Worm (Caenorhabditis elegans): Measurements from ENCODE around the gene dgn-2.

dgn-2 gene

DNA sequence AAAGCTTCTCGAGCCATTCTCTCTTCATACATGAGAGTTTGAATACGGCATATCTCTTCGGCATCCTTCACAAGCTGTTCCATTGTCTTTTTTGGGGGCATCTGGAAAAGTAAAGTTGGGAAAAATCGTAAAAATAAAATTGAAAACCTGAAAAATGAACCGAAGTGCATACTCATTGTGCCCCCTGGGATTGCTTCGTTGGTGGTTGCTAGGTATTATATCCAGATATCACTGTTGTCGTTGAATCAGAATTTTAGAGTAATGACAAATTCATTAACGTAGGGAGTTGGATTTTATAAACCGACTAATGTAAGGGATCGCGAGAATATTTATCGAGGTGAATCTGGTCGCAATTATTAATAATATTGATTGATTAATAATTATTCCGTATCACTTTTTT is 14.2 kb upstream of the dgn-2 start, which contains the start of gene F56C3.10:
Gene F56C3.10 (minus strand): TSS at position 101 of the 400 bp plus-strand sequence.
- no peak for TF ChIP-seq mab-5 (tag; optimal IDR thresholded peaks at IDR 0.05)
- TF ChIP-seq ceh-82 (tag; optimal IDR thresholded peaks at IDR 0.05) = no peak
- no peak for TF ChIP-seq aly-2 (tag; optimal IDR thresholded peaks at IDR 0.05)
- no peak for TF ChIP-seq crh-2 (tag; optimal IDR thresholded peaks at IDR 0.05)
- no peak for TF ChIP-seq skn-1 (tag; optimal IDR thresholded peaks at IDR 0.05)
- TF ChIP-seq ceh-16 (tag; optimal IDR thresholded peaks at IDR 0.05) = no peak
- TF ChIP-seq nhr-23 (tag; optimal IDR thresholded peaks at IDR 0.05) = no peak
- no peak for TF ChIP-seq ztf-4 (tag; optimal IDR thresholded peaks at IDR 0.05)
- no peak for TF ChIP-seq nhr-25 (tag; optimal IDR thresholded peaks at IDR 0.05)
- TF ChIP-seq unc-39 (tag; optimal IDR thresholded peaks at IDR 0.05) = no peak
- no peak for TF ChIP-seq R02D3.7 (tag; optimal IDR thresholded peaks at IDR 0.05)
- TF ChIP-seq lsy-2 (tag; optimal IDR thresholded peaks at IDR 0.05) = no peak
- TF ChIP-seq mbf-1 (tag; optimal IDR thresholded peaks at IDR 0.05) = no peak
- no peak for TF ChIP-seq lin-39 (tag; optimal IDR thresholded peaks at IDR 0.05)
- TF ChIP-seq nhr-129 (tag; optimal IDR thresholded peaks at IDR 0.05) = no peak
- no peak for TF ChIP-seq Y55F3AM.14 (GFP tag; optimal IDR thresholded peaks at IDR 0.05)
- no peak for TF ChIP-seq sem-4 (tag; optimal IDR thresholded peaks at IDR 0.05)
- TF ChIP-seq nhr-77 (tag; optimal IDR thresholded peaks at IDR 0.05) = no peak

DNA sequence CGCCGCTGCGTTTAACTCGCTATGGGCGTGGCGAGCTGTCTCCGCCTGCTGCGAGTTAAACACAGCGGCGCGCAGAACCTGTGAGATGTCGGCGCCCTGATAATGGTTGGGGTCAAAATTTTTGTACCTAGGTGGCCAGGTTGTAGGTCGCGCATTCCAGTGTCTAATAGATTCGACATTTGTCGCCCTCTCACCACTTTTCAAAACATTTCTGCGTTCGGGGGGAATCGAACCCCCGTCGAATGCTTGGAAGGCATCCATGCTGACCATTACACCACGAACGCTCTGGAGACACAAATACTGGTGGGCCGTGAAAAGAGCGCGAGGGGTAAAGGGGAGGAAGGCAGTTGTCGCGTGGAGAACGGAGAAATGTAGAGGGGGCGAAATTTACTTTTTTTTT is 12.1 kb upstream of the dgn-2 start:
- peak; percentile 69 for TF ChIP-seq nhr-129 (tag; optimal IDR thresholded peaks at IDR 0.05)
- peak in 1 of 2 experiments; percentile 33 for TF ChIP-seq mdl-1 (tag; optimal IDR thresholded peaks at IDR 0.05)
- peak; percentile 45 for TF ChIP-seq Y55F3AM.14 (GFP tag; optimal IDR thresholded peaks at IDR 0.05)
- peak; percentile 67 for TF ChIP-seq nhr-21 (tag; optimal IDR thresholded peaks at IDR 0.05)
- TF ChIP-seq dmd-4 (tag; optimal IDR thresholded peaks at IDR 0.05) = no peak
- no peak for TF ChIP-seq blmp-1 (tag; optimal IDR thresholded peaks at IDR 0.05; ENCODE audit: insufficient read depth)
- no peak for TF ChIP-seq C34F6.9 (tag; optimal IDR thresholded peaks at IDR 0.05)
- no peak for TF ChIP-seq skn-1 (tag; optimal IDR thresholded peaks at IDR 0.05)
- no peak for TF ChIP-seq nhr-23 (tag; optimal IDR thresholded peaks at IDR 0.05)
- TF ChIP-seq fos-1 (tag; optimal IDR thresholded peaks at IDR 0.05) = peak; percentile 53
- TF ChIP-seq snpc-4 (tag; optimal IDR thresholded peaks at IDR 0.05) = peak; percentile 43
- TF ChIP-seq egl-27 (tag; optimal IDR thresholded peaks at IDR 0.05) = no peak
- peak; percentile 36 to 44 for TF ChIP-seq lsy-2 (tag; optimal IDR thresholded peaks at IDR 0.05)
- TF ChIP-seq gmeb-1 (tag; optimal IDR thresholded peaks at IDR 0.05) = peak; percentile 24
- TF ChIP-seq unc-55 (GFP tag; optimal IDR thresholded peaks at IDR 0.05) = peak; percentile 32
- no peak for TF ChIP-seq ceh-82 (tag; optimal IDR thresholded peaks at IDR 0.05)
- TF ChIP-seq nhr-77 (tag; optimal IDR thresholded peaks at IDR 0.05) = peak; percentile 1
- peak; percentile 70 for TF ChIP-seq lin-13 (GFP tag; optimal IDR thresholded peaks at IDR 0.05)
- peak; percentile 21 for TF ChIP-seq zag-1 (tag; optimal IDR thresholded peaks at IDR 0.05)
- no peak for TF ChIP-seq nhr-10 (tag; optimal IDR thresholded peaks at IDR 0.05)
- no peak for TF ChIP-seq nhr-237 (tag; optimal IDR thresholded peaks at IDR 0.05)
- TF ChIP-seq sma-9 (GFP tag; optimal IDR thresholded peaks at IDR 0.05) = peak; percentile 56
- no peak for TF ChIP-seq sma-9 (tag; optimal IDR thresholded peaks at IDR 0.05)
- peak; percentile 10 for TF ChIP-seq sem-4 (tag; optimal IDR thresholded peaks at IDR 0.05)
- TF ChIP-seq mab-5 (tag; optimal IDR thresholded peaks at IDR 0.05) = no peak
- peak; percentile 61 for TF ChIP-seq crh-2 (tag; optimal IDR thresholded peaks at IDR 0.05)
- TF ChIP-seq lin-11 (tag; optimal IDR thresholded peaks at IDR 0.05) = peak; percentile 65
- TF ChIP-seq sma-3 (GFP tag; optimal IDR thresholded peaks at IDR 0.05) = peak; percentile 46
- no peak for TF ChIP-seq ceh-16 (tag; optimal IDR thresholded peaks at IDR 0.05)
- TF ChIP-seq F13H6.1 (tag; optimal IDR thresholded peaks at IDR 0.05) = peak; percentile 64
- TF ChIP-seq ztf-4 (tag; optimal IDR thresholded peaks at IDR 0.05) = no peak
- TF ChIP-seq ama-1 (optimal IDR thresholded peaks at IDR 0.05) = no peak

DNA sequence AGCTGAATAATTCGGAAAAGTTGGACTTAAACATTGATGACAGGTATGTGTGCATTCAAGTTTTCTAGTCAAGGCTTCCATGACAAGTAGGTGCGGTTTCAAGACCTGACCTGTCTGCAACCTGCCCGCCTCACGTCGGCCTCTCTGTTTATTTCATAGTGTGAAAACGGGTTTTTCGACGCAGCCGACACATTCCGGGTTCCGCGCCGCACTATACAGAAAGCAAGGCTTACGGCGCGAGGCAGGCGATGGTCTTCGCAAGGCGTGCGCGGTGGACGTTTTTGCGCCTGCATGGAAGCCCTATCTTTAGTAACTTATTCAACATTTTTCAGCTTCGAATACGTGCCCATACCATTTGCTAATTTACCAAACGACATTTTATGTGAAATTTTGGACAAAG is 5.1 kb upstream of the dgn-2 start:
- TF ChIP-seq snpc-4 (tag; optimal IDR thresholded peaks at IDR 0.05) (peak; percentile 11), dmd-4 (tag; optimal IDR thresholded peaks at IDR 0.05) (no peak)

DNA sequence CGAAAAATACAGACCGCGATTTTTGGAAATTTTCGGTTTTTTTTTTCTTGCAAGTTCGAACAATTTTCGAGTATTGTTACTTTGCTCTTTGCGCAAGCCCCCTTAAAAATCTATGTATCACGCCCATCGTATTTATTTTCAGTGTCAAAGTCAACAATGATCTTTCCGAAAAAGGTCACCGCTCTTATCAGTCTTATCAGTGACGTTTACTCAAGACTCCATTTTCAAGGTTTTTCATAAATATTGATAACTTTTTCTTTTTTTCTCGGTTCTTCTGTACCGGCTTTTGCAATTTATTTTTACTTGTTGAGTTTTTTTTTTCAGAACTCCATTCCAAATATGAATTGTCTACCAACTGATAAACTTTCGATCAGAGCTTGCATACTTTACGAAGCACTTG is 4.4 kb upstream of the dgn-2 start, which contains the start of gene fbxa-190:
Gene fbxa-190 (plus strand): TSS at position 325 of the 400 bp plus-strand sequence.
- peak; percentile 72 for TF ChIP-seq fos-1 (tag; optimal IDR thresholded peaks at IDR 0.05)
- no peak for TF ChIP-seq nhr-21 (tag; optimal IDR thresholded peaks at IDR 0.05)
- TF ChIP-seq nhr-6 (tag; optimal IDR thresholded peaks at IDR 0.05) = no peak
- no peak for TF ChIP-seq nhr-129 (tag; optimal IDR thresholded peaks at IDR 0.05)
- peak; percentile 49 for TF ChIP-seq sma-9 (GFP tag; optimal IDR thresholded peaks at IDR 0.05)
- no peak for TF ChIP-seq sma-9 (tag; optimal IDR thresholded peaks at IDR 0.05)
